Fruit fly (Drosophila melanogaster): ENCODE results near the gene CG33272.

Gene CG33272

dm6 chr3L:11487327-11487973 is 22.9 kb downstream of the CG33272 start, which contains the start of gene chrb (continued):
- TF ChIP-seq trem (tag; optimal IDR thresholded peaks at IDR 0.05) (peak; percentile 27), CG8924 (tag; optimal IDR thresholded peaks at IDR 0.05) (peak; percentile 71), Dad (GFP tag; optimal IDR thresholded peaks at IDR 0.05) (peak; percentile 36), slbo (GFP tag; IDR thresholded peaks at IDR 0.05) (peak; percentile 25; the same call in 1 of the 2 replicates), CG4424 (GFP tag; optimal IDR thresholded peaks at IDR 0.05) (peak; percentile 29), Rx (GFP tag; IDR thresholded peaks at IDR 0.05) (no peak), CG2116 (GFP tag; optimal IDR thresholded peaks at IDR 0.05) (peak; percentile 32), TFAM (GFP tag; optimal IDR thresholded peaks at IDR 0.05) (no peak), CG3281 (GFP tag; optimal IDR thresholded peaks at IDR 0.05) (peak; percentile 64), lola (GFP tag; optimal IDR thresholded peaks at IDR 0.05) (no peak), z (GFP tag; IDR thresholded peaks at IDR 0.05) (peak; percentile 97), cas (GFP tag; IDR thresholded peaks at IDR 0.05) (no peak), pros (GFP tag; optimal IDR thresholded peaks at IDR 0.05) (peak; percentile 84), gsb-n (tag; optimal IDR thresholded peaks at IDR 0.05) (peak; percentile 69), Rfx (GFP tag; IDR thresholded peaks at IDR 0.05) (peak; percentile 39; the same call in 1 of the 2 replicates), CG7372 (GFP tag; IDR thresholded peaks at IDR 0.05) (no peak), CG1832 (GFP tag; optimal IDR thresholded peaks at IDR 0.05) (peak; percentile 66), cato (GFP tag; optimal IDR thresholded peaks at IDR 0.05; ENCODE audit: borderline replicate concordance) (no peak), Mad (GFP tag; optimal IDR thresholded peaks at IDR 0.05) (no peak), CG9817 (tag; optimal IDR thresholded peaks at IDR 0.05) (no peak), CG14965 (GFP tag; optimal IDR thresholded peaks at IDR 0.05; ENCODE audit: borderline replicate concordance) (no peak), pho (GFP tag; optimal IDR thresholded peaks at IDR 0.05) (no peak), Ravus (GFP tag; IDR thresholded peaks at IDR 0.05) (no peak), zfh2 (GFP tag; optimal IDR thresholded peaks at IDR 0.05) (no peak), HmgZ (tag; optimal IDR thresholded peaks at IDR 0.05) (peak; percentile 46), usp (GFP tag; optimal IDR thresholded peaks at IDR 0.05) (no peak), ems (GFP tag; optimal IDR thresholded peaks at IDR 0.05) (peak; percentile 53), hb (GFP tag; IDR thresholded peaks at IDR 0.05; ENCODE audit: partially characterized antibody) (no peak), nerfin-2 (GFP tag; IDR thresholded peaks at IDR 0.05; ENCODE audit: partially characterized antibody) (peak; percentile 51; the same call in 1 of the 2 replicates), Dfd (GFP tag; optimal IDR thresholded peaks at IDR 0.05) (no peak), h (optimal IDR thresholded peaks at IDR 0.05) (no peak), crp (GFP tag; optimal IDR thresholded peaks at IDR 0.05) (peak; percentile 47 to 85), bowl (GFP tag; IDR thresholded peaks at IDR 0.05) (no peak), CG17359 (tag; optimal IDR thresholded peaks at IDR 0.05) (peak; percentile 58), CG9876 (GFP tag; optimal IDR thresholded peaks at IDR 0.05) (peak; percentile 47), ttk (GFP tag; IDR thresholded peaks at IDR 0.05) (no peak), pum (GFP tag; optimal IDR thresholded peaks at IDR 0.05) (peak; percentile 4), Med (GFP tag) (peak; percentile 95), tgo (GFP tag; IDR thresholded peaks at IDR 0.05) (0 out of 3 replicates have a peak, but pooled peaks have one; percentile 16), HmgD (GFP tag; optimal IDR thresholded peaks at IDR 0.05) (peak; percentile 81), CG15479 (GFP tag; optimal IDR thresholded peaks at IDR 0.05) (peak; percentile 29), CG31224 (GFP tag; IDR thresholded peaks at IDR 0.05) (no peak), CG8089 (GFP tag; optimal IDR thresholded peaks at IDR 0.05) (peak; percentile 35), CG12071 (GFP tag; optimal IDR thresholded peaks at IDR 0.05) (peak; percentile 65), CG33557 (GFP tag; optimal IDR thresholded peaks at IDR 0.05) (peak; percentile 54), inv (GFP tag; IDR thresholded peaks at IDR 0.05; ENCODE audit: partially characterized antibody) (peak; percentile 39; the same call in 1 of the 2 replicates), Lpt (GFP tag; optimal IDR thresholded peaks at IDR 0.05) (no peak), CG15696 (tag; optimal IDR thresholded peaks at IDR 0.05) (no peak), CG17186 (GFP tag; optimal IDR thresholded peaks at IDR 0.05) (no peak), maf-S (GFP tag; optimal IDR thresholded peaks at IDR 0.05) (peak; percentile 26)
